Fruit fly (Drosophila melanogaster) whole organism, adult: Measurements from ENCODE around the gene DNaseII.

Experiments used
- CG33017 ChIP-seq: fragments of 200-800 bp; sonication (Bioruptor generic); optimal IDR thresholded peaks from 2 replicates; lab custom pipeline; 2018; ENCODE audit warnings: missing biosample characterization, mild to moderate bottlenecking, missing genetic modification characterization, moderate library complexity
- CG7045 ChIP-seq: fragments of 200-800 bp; sonication (Bioruptor generic); optimal IDR thresholded peaks from 2 replicates; lab custom pipeline; 2017; ENCODE audit warnings: missing biosample characterization, mild to moderate bottlenecking, missing genetic modification characterization
- Mnt ChIP-seq: fragments of 200-800 bp; sonication (Bioruptor generic); optimal IDR thresholded peaks from 2 replicates; lab custom pipeline; 2016; ENCODE audit warnings: missing biosample characterization, mild to moderate bottlenecking, missing genetic modification characterization

- TF ChIP-seq CG7045: no peak
- no peak for TF ChIP-seq CG33017
- no peak for TF ChIP-seq Mnt (GFP tag; lab: Kevin White, UChicago)
These were observed 45.2 kb downstream of the DNaseII start for dm6 chr3R:18064369-18064768.
